Fruit fly (Drosophila melanogaster) whole organism, pupa: ENCODE measurements around the gene CG17572.

Experiments used
- CG17806 ChIP-seq: fragments of 200-800 bp; sonication (Bioruptor generic); optimal IDR thresholded peaks from 2 replicates; lab custom pipeline; 2018; ENCODE audit warnings: missing biosample characterization, mild to moderate bottlenecking, missing genetic modification characterization, moderate library complexity
- CG32121 ChIP-seq: fragments of 200-800 bp; sonication (Bioruptor generic); IDR thresholded peaks from 2 replicates; pipeline ENCODE4 v1.3.6; 2022; ENCODE audit warnings: missing biosample characterization, missing genetic modification characterization
- CG4496 ChIP-seq: fragments of 200-800 bp; sonication (Bioruptor generic); IDR thresholded peaks from 3 replicates; pipeline ENCODE4 v1.3.6; 2022; ENCODE audit warnings: missing biosample characterization, missing genetic modification characterization
- CG8159 ChIP-seq: fragments of 200-800 bp; sonication (Bioruptor generic); optimal IDR thresholded peaks from 3 replicates; lab custom pipeline; 2018; ENCODE audit warnings: missing biosample characterization, mild to moderate bottlenecking, missing genetic modification characterization, moderate library complexity
- CG8301 ChIP-seq: fragments of 200-800 bp; sonication (Bioruptor generic); optimal IDR thresholded peaks from 2 replicates; lab custom pipeline; 2018; ENCODE audit warnings: missing biosample characterization, mild to moderate bottlenecking, missing genetic modification characterization
- gl ChIP-seq: fragments of 200-800 bp; sonication (Bioruptor generic); optimal IDR thresholded peaks from 2 replicates; lab custom pipeline; 2018; ENCODE audit warnings: missing biosample characterization, mild to moderate bottlenecking, missing genetic modification characterization
- rn ChIP-seq: fragments of 200-800 bp; sonication (Bioruptor generic); IDR thresholded peaks from 2 replicates; pipeline ENCODE4 v1.3.6; 2022; ENCODE audit warnings: missing biosample characterization, missing genetic modification characterization

DNA sequence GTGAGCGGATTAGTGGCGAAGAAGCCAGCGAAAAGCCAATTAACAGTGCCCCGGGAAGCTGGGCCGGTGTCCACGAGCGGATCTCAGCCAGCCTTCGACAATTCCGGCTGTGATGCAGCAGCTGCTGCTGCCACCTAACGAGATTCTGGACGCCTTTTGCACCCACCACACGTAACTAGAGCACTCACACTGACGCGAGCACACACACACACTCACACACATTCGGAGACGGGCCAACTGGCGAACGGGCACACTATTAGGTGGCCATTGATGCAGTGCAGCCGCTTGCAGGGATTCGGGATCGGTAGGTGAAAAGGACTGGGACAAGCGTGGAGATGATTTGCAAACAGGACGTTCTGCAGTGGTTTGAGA is 19.4 kb downstream of the CG17572 start:
- TF ChIP-seq gl (tag; lab: Kevin White, UChicago) (no peak), CG8159 (tag; lab: Kevin White, UChicago) (no peak), CG17806 (tag; lab: Kevin White, UChicago) (no peak), rn (GFP tag; lab: Robert Waterston, UW) (no peak), CG32121 (GFP tag; lab: Robert Waterston, UW) (no peak), CG4496 (GFP tag; lab: Robert Waterston, UW) (no peak), CG8301 (tag; lab: Kevin White, UChicago) (no peak)
